Worm (Caenorhabditis elegans): ENCODE data around the gene fkh-7.

DNA sequence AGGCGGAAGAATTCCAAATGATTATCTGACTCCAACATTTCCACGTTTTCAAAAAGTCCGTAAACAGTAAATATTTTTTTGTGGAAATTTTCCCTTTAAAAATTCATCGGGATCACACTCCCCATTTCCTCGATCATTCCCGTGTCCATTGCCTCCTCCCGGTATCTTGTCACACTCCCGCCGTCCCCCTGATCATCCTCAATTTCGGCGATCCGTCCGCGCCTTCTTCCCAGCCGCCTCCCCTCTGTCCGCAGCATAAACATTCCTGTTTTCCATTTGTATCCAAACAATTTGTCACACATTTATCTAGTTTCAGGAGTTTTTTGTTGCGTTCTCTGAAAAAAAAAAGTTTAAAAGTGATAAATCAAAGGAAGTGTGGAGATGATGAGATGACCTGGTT is 8.5 kb downstream of the fkh-7 start:
- TF ChIP-seq flt-1 (GFP tag; IDR thresholded peaks at IDR 0.05) (no peak), ztf-23 (GFP tag; IDR thresholded peaks at IDR 0.05) (no peak), ztf-29 (GFP tag; IDR thresholded peaks at IDR 0.05) (no peak), T22C8.4 (GFP tag; IDR thresholded peaks at IDR 0.05) (no peak), klf-2 (GFP tag; conservative IDR thresholded peaks at IDR 0.05) (no peak), med-1 (GFP tag; optimal IDR thresholded peaks at IDR 0.05; ENCODE audit: insufficient read depth) (no peak), tab-1 (GFP tag; IDR thresholded peaks at IDR 0.05) (no peak), cog-1 (tag; optimal IDR thresholded peaks at IDR 0.05) (no peak)
